Worm (Caenorhabditis elegans): ENCODE measurements around the gene col-113.

DNA sequence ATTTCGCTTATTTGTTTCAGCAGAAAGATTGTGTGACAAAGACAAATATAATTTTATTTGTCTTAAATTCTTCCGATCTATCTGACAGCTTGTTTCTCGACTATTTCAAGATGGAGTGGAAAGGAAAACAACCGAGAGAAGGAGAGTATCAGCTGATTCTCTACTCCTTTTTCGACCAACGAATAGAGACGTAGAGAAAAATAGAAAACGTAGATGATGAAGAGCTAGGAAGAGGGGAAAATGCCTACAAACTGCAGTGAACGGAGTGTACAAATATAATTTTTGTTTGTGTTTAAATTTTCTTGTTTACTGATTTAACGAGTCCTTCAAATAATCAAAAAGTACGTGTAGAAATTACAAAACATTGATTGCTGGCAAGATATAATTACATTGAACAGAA, 4.6 kb downstream of the col-113 start:
- no peak for TF ChIP-seq ama-1 (optimal IDR thresholded peaks at IDR 0.05)
- TF ChIP-seq mdl-1 (tag; optimal IDR thresholded peaks at IDR 0.05): no peak
- TF ChIP-seq fos-1 (tag; optimal IDR thresholded peaks at IDR 0.05): no peak
- TF ChIP-seq unc-62 (GFP tag; optimal IDR thresholded peaks at IDR 0.05): no peak
- no peak for TF ChIP-seq fkh-10 (GFP tag; optimal IDR thresholded peaks at IDR 0.05)
- TF ChIP-seq R02D3.7 (tag; optimal IDR thresholded peaks at IDR 0.05): no peak
- TF ChIP-seq lsy-12 (tag; optimal IDR thresholded peaks at IDR 0.05): no peak
- TF ChIP-seq pha-4 (tag; optimal IDR thresholded peaks at IDR 0.05): peak; percentile 90
- TF ChIP-seq egl-27 (tag; optimal IDR thresholded peaks at IDR 0.05): no peak
- TF ChIP-seq nhr-11 (tag; optimal IDR thresholded peaks at IDR 0.05): no peak
- TF ChIP-seq elt-3 (tag; optimal IDR thresholded peaks at IDR 0.05): no peak
- TF ChIP-seq nhr-23 (tag; optimal IDR thresholded peaks at IDR 0.05): no peak
- no peak for TF ChIP-seq ztf-11 (tag; optimal IDR thresholded peaks at IDR 0.05)
